Worm (Caenorhabditis elegans) whole organism, mixed stage, embryonic: Measurements from ENCODE around the gene cyp-29A3.

Experiments used
- M03D4.4 ChIP-seq: sonication (generic microtip); optimal IDR thresholded peaks from 2 replicates; lab custom pipeline; 2017; ENCODE audit warnings: mild to moderate bottlenecking, missing genetic modification characterization, missing compliant biosample characterization
- bed-3 ChIP-seq: fragments of 200-800 bp; sonication (Bioruptor generic); optimal IDR thresholded peaks from 3 replicates; lab custom pipeline; 2018; ENCODE audit warnings: mild to moderate bottlenecking, missing genetic modification characterization, moderate library complexity, missing compliant biosample characterization
- blmp-1 ChIP-seq: fragments of 150-350 bp; optimal IDR thresholded peaks from 2 replicates; lab custom pipeline; 2014; ENCODE audit warnings: missing biosample characterization, missing genetic modification characterization
- ceh-39 ChIP-seq: fragments of 150-350 bp; optimal IDR thresholded peaks from 2 replicates; lab custom pipeline; 2014; ENCODE audit warnings: missing biosample characterization, missing genetic modification characterization
- ceh-43 ChIP-seq: fragments of 200-800 bp; sonication (Bioruptor generic); optimal IDR thresholded peaks from 2 replicates; lab custom pipeline; 2018; ENCODE audit warnings: mild to moderate bottlenecking, missing genetic modification characterization, moderate library complexity, missing compliant biosample characterization
- ceh-83 ChIP-seq: fragments of 200-800 bp; sonication (Bioruptor generic); optimal IDR thresholded peaks from 2 replicates; lab custom pipeline; 2018; ENCODE audit warnings: mild to moderate bottlenecking, missing genetic modification characterization, missing compliant biosample characterization
- ces-1 ChIP-seq: fragments of 150-350 bp; optimal IDR thresholded peaks from 2 replicates; lab custom pipeline; 2014; ENCODE audit warnings: missing biosample characterization, missing genetic modification reagents, missing genetic modification characterization
- cnd-1 ChIP-seq: fragments of 200-800 bp; sonication (Bioruptor generic); optimal IDR thresholded peaks from 2 replicates; lab custom pipeline; 2018; ENCODE audit warnings: mild to moderate bottlenecking, missing genetic modification characterization, missing compliant biosample characterization
- drap-1 ChIP-seq: fragments of 200-800 bp; sonication (Bioruptor generic); optimal IDR thresholded peaks from 3 replicates; lab custom pipeline; 2018; ENCODE audit warnings: mild to moderate bottlenecking, missing genetic modification characterization, missing compliant biosample characterization
- elt-1 ChIP-seq: sonication (generic microtip); optimal IDR thresholded peaks from 2 replicates; lab custom pipeline; 2017; ENCODE audit warnings: missing genetic modification characterization, mild to moderate bottlenecking, missing compliant biosample characterization, antibody characterized with exemption, moderate library complexity, borderline replicate concordance; ENCODE audit not compliant: insufficient read depth
- elt-3 ChIP-seq: fragments of 150-350 bp; optimal IDR thresholded peaks from 2 replicates; lab custom pipeline; 2014; ENCODE audit warnings: missing biosample characterization, missing genetic modification characterization
- flh-1 ChIP-seq: fragments of 200-800 bp; sonication (Bioruptor generic); optimal IDR thresholded peaks from 2 replicates; lab custom pipeline; 2018; ENCODE audit warnings: mild to moderate bottlenecking, missing genetic modification characterization, moderate library complexity, missing compliant biosample characterization
- ham-2 ChIP-seq: fragments of 200-800 bp; sonication (Bioruptor generic); optimal IDR thresholded peaks from 2 replicates; lab custom pipeline; 2018; ENCODE audit warnings: mild to moderate bottlenecking, missing genetic modification characterization, missing compliant biosample characterization
- hlh-1 ChIP-seq: fragments of 150-350 bp; optimal IDR thresholded peaks from 2 replicates; lab custom pipeline; 2014; ENCODE audit warnings: missing biosample characterization, missing genetic modification reagents, missing genetic modification characterization
- lin-13 ChIP-seq: fragments of 150-350 bp; optimal IDR thresholded peaks from 2 replicates; lab custom pipeline; 2014; ENCODE audit warnings: missing biosample characterization, missing genetic modification characterization
- lin-32 ChIP-seq: fragments of 200-800 bp; sonication (Bioruptor generic); optimal IDR thresholded peaks from 2 replicates; lab custom pipeline; 2018; ENCODE audit warnings: mild to moderate bottlenecking, missing genetic modification characterization, missing compliant biosample characterization
- lsy-2 ChIP-seq: fragments of 150-350 bp; optimal IDR thresholded peaks from 2 replicates; lab custom pipeline; 2014; ENCODE audit warnings: missing biosample characterization, missing genetic modification characterization
- mab-5 ChIP-seq: fragments of 150-350 bp; optimal IDR thresholded peaks from 2 replicates; lab custom pipeline; 2014; ENCODE audit warnings: missing biosample characterization, missing genetic modification characterization
- mep-1 ChIP-seq: fragments of 150-350 bp; optimal IDR thresholded peaks from 2 replicates; lab custom pipeline; 2017; ENCODE audit warnings: missing biosample characterization, missing genetic modification reagents, missing genetic modification characterization, inconsistent platforms
- mls-2 ChIP-seq: sonication (generic microtip); optimal IDR thresholded peaks from 2 replicates; lab custom pipeline; 2016; ENCODE audit warnings: mild to moderate bottlenecking, missing genetic modification characterization, moderate library complexity, missing compliant biosample characterization
- nhr-12 ChIP-seq: fragments of 150-350 bp; optimal IDR thresholded peaks from 2 replicates; lab custom pipeline; 2014; ENCODE audit warnings: missing biosample characterization, missing genetic modification characterization
- nhr-2 ChIP-seq: fragments of 150-350 bp; optimal IDR thresholded peaks from 2 replicates; lab custom pipeline; 2014; ENCODE audit warnings: missing biosample characterization, missing genetic modification characterization
- nhr-237 ChIP-seq: fragments of 150-350 bp; optimal IDR thresholded peaks from 2 replicates; lab custom pipeline; 2014; ENCODE audit warnings: missing biosample characterization, missing genetic modification characterization
- nhr-28 ChIP-seq: fragments of 150-350 bp; optimal IDR thresholded peaks from 2 replicates; lab custom pipeline; 2014; ENCODE audit warnings: missing biosample characterization, missing genetic modification characterization
- nhr-76 ChIP-seq: sonication (generic microtip); optimal IDR thresholded peaks from 2 replicates; lab custom pipeline; 2017; ENCODE audit warnings: missing biosample characterization, missing genetic modification characterization
- pha-4 ChIP-seq: fragments of 150-350 bp; optimal IDR thresholded peaks from 2 replicates; lab custom pipeline; 2018; ENCODE audit warnings: missing biosample characterization, missing genetic modification reagents, missing genetic modification characterization
- sem-2 ChIP-seq: fragments of 200-800 bp; sonication (Bioruptor generic); optimal IDR thresholded peaks from 2 replicates; lab custom pipeline; 2018; ENCODE audit warnings: mild to moderate bottlenecking, missing genetic modification characterization, missing compliant biosample characterization
- snpc-4 ChIP-seq: fragments of 150-350 bp; optimal IDR thresholded peaks from 2 replicates; lab custom pipeline; 2014; ENCODE audit warnings: missing biosample characterization, missing genetic modification characterization
- sptf-1 ChIP-seq: sonication (generic microtip); optimal IDR thresholded peaks from 2 replicates; lab custom pipeline; 2017; ENCODE audit warnings: mild to moderate bottlenecking, missing genetic modification characterization, moderate library complexity, missing compliant biosample characterization
- tbx-8 ChIP-seq: fragments of 200-800 bp; sonication (Bioruptor generic); optimal IDR thresholded peaks from 2 replicates; lab custom pipeline; 2018; ENCODE audit warnings: mild to moderate bottlenecking, missing genetic modification characterization, moderate library complexity, missing compliant biosample characterization
- unc-120 ChIP-seq: sonication (generic microtip); optimal IDR thresholded peaks from 2 replicates; lab custom pipeline; 2017; ENCODE audit warnings: missing genetic modification characterization, missing compliant biosample characterization; ENCODE audit not compliant: poor library complexity, severe bottlenecking
- unc-39 ChIP-seq: fragments of 150-350 bp; optimal IDR thresholded peaks from 2 replicates; lab custom pipeline; 2014; ENCODE audit warnings: missing biosample characterization, missing genetic modification characterization
- unc-62 ChIP-seq: fragments of 150-350 bp; optimal IDR thresholded peaks from 2 replicates; lab custom pipeline; 2014; ENCODE audit warnings: missing biosample characterization, missing genetic modification reagents, missing genetic modification characterization
- zip-8 ChIP-seq: fragments of 150-350 bp; optimal IDR thresholded peaks from 2 replicates; lab custom pipeline; 2014; ENCODE audit warnings: missing biosample characterization, missing genetic modification characterization
- ztf-11 ChIP-seq: fragments of 150-350 bp; optimal IDR thresholded peaks from 2 replicates; lab custom pipeline; 2014; ENCODE audit warnings: missing biosample characterization, missing genetic modification characterization

The cyp-29A3 gene

ce11 chrV:45010-45409 is 14.0 kb upstream of the cyp-29A3 start, which contains the start of gene B0348.2:
B0348.2 (plus strand) TSS chrV:45310.
- TF ChIP-seq mep-1 (tag; lab: Kevin White, UChicago) (no peak), cnd-1 (no peak), nhr-12 (tag; lab: Kevin White, UChicago) (no peak), ceh-39 (no peak), lin-13 (tag; lab: Kevin White, UChicago) (no peak), flh-1 (GFP tag; lab: Kevin White, UChicago) (no peak), ham-2 (no peak), unc-62 (GFP tag; lab: Kevin White, UChicago) (no peak), mab-5 (tag; lab: Kevin White, UChicago) (no peak), lin-32 (GFP tag; lab: Kevin White, UChicago) (no peak), ces-1 (GFP tag; lab: Kevin White, UChicago) (no peak), ceh-83 (GFP tag; lab: Kevin White, UChicago) (no peak), ceh-43 (GFP tag; lab: Kevin White, UChicago) (no peak), hlh-1 (no peak), nhr-2 (tag; lab: Kevin White, UChicago) (no peak), nhr-76 (tag; lab: Kevin White, UChicago) (no peak), nhr-28 (tag; lab: Kevin White, UChicago) (no peak), tbx-8 (no peak), bed-3 (GFP tag; lab: Kevin White, UChicago) (no peak), drap-1 (no peak)
- TF ChIP-seq, all 35 proteins: peak for 0

- no peak for TF ChIP-seq cnd-1
- TF ChIP-seq ceh-43 (GFP tag; lab: Kevin White, UChicago), result no peak
- TF ChIP-seq snpc-4 (tag; lab: Kevin White, UChicago), result no peak
- no peak for TF ChIP-seq nhr-28 (tag; lab: Kevin White, UChicago)
- TF ChIP-seq unc-120, result no peak
- no peak for TF ChIP-seq bed-3 (GFP tag; lab: Kevin White, UChicago)
- no peak for TF ChIP-seq elt-1
- TF ChIP-seq tbx-8, result no peak
- no peak for TF ChIP-seq drap-1
- TF ChIP-seq M03D4.4 (tag; lab: Kevin White, UChicago), result no peak
- TF ChIP-seq sem-2 (GFP tag; lab: Kevin White, UChicago), result no peak
- TF ChIP-seq ceh-83 (GFP tag; lab: Kevin White, UChicago), result no peak
- no peak for TF ChIP-seq nhr-76 (tag; lab: Kevin White, UChicago)
- no peak for TF ChIP-seq blmp-1 (tag; lab: Kevin White, UChicago)
- no peak for TF ChIP-seq lsy-2
- no peak for TF ChIP-seq mls-2 (tag; lab: Kevin White, UChicago)
- no peak for TF ChIP-seq zip-8 (tag; lab: Kevin White, UChicago)
- no peak for TF ChIP-seq lin-13 (tag; lab: Kevin White, UChicago)
These were observed 11.2 kb upstream of the cyp-29A3 start for ce11 chrV:47799-48198.

- TF ChIP-seq nhr-2 (tag; lab: Kevin White, UChicago) (no peak), unc-120 (no peak), snpc-4 (tag; lab: Kevin White, UChicago) (no peak), pha-4 (no peak), ztf-11 (tag; lab: Kevin White, UChicago) (no peak), drap-1 (no peak), flh-1 (GFP tag; lab: Kevin White, UChicago) (no peak), nhr-28 (tag; lab: Kevin White, UChicago) (no peak), blmp-1 (tag; lab: Kevin White, UChicago) (no peak), ces-1 (GFP tag; lab: Kevin White, UChicago) (no peak), nhr-76 (tag; lab: Kevin White, UChicago) (no peak), ceh-83 (GFP tag; lab: Kevin White, UChicago) (no peak), lsy-2 (no peak), lin-32 (GFP tag; lab: Kevin White, UChicago) (no peak), mls-2 (tag; lab: Kevin White, UChicago) (no peak), unc-62 (GFP tag; lab: Kevin White, UChicago) (no peak), zip-8 (tag; lab: Kevin White, UChicago) (no peak), nhr-12 (tag; lab: Kevin White, UChicago) (no peak), sptf-1 (no peak), bed-3 (GFP tag; lab: Kevin White, UChicago) (no peak)
These were observed 10.4 kb upstream of the cyp-29A3 start, which contains the start of gene B0348.1 for ce11 chrV:48622-49021. B0348.1 (plus strand) TSS chrV:48922.

- TF ChIP-seq ham-2 (peak; percentile 75), sptf-1 (peak; percentile 88), elt-3 (tag; lab: Kevin White, UChicago) (no peak), hlh-1 (peak; percentile 37), mls-2 (tag; lab: Kevin White, UChicago) (peak; percentile 77), mep-1 (tag; lab: Kevin White, UChicago) (no peak), drap-1 (peak; percentile 85), ces-1 (GFP tag; lab: Kevin White, UChicago) (no peak), bed-3 (GFP tag; lab: Kevin White, UChicago) (peak; percentile 75), blmp-1 (tag; lab: Kevin White, UChicago) (peak; percentile 30), sem-2 (GFP tag; lab: Kevin White, UChicago) (peak; percentile 65), flh-1 (GFP tag; lab: Kevin White, UChicago) (peak; percentile 53), nhr-12 (tag; lab: Kevin White, UChicago) (no peak), tbx-8 (peak; percentile 11), M03D4.4 (tag; lab: Kevin White, UChicago) (peak; percentile 82), lsy-2 (no peak), pha-4 (no peak), ceh-43 (GFP tag; lab: Kevin White, UChicago) (peak; percentile 73), snpc-4 (tag; lab: Kevin White, UChicago) (no peak), unc-39 (tag; lab: Kevin White, UChicago) (no peak), zip-8 (tag; lab: Kevin White, UChicago) (no peak), nhr-237 (no peak), nhr-76 (tag; lab: Kevin White, UChicago) (no peak), unc-120 (peak; percentile 48), lin-32 (GFP tag; lab: Kevin White, UChicago) (peak; percentile 73), ceh-83 (GFP tag; lab: Kevin White, UChicago) (peak; percentile 79), ztf-11 (tag; lab: Kevin White, UChicago) (no peak), cnd-1 (peak; percentile 66), nhr-2 (tag; lab: Kevin White, UChicago) (no peak), lin-13 (tag; lab: Kevin White, UChicago) (peak; percentile 29), unc-62 (GFP tag; lab: Kevin White, UChicago) (no peak), mab-5 (tag; lab: Kevin White, UChicago) (no peak), ceh-39 (no peak), elt-1 (no peak), nhr-28 (tag; lab: Kevin White, UChicago) (peak; percentile 68)
- TF ChIP-seq, all 35 proteins: peak for 18
These were observed 5.8 kb upstream of the cyp-29A3 start for ce11 chrV:53286-53685.
